Worm (Caenorhabditis elegans) whole organism, midembryonic: ENCODE data around the gene npr-19.

ENCODE experiments used
- T22C8.4 ChIP-seq: fragments of 200-800 bp; sonication (Bioruptor generic); IDR thresholded peaks from 2 replicates; pipeline ENCODE4 v1.3.6; 2022; ENCODE audit warnings: missing genetic modification characterization, missing compliant biosample characterization
- cog-1 ChIP-seq: sonication (generic microtip); optimal IDR thresholded peaks from 2 replicates; lab custom pipeline; 2016; ENCODE audit warnings: missing genetic modification characterization, missing compliant biosample characterization
- flt-1 ChIP-seq: fragments of 200-800 bp; sonication (Bioruptor generic); IDR thresholded peaks from 2 replicates; pipeline ENCODE4 v1.3.6; 2022; ENCODE audit warnings: missing genetic modification characterization, missing compliant biosample characterization
- klf-2 ChIP-seq: fragments of 200-800 bp; sonication (Bioruptor generic); conservative IDR thresholded peaks from 2 replicates; pipeline ENCODE4 v1.3.6; 2022; ENCODE audit warnings: missing genetic modification reagents, missing genetic modification characterization, missing compliant biosample characterization
- med-1 ChIP-seq: sonication (generic microtip); optimal IDR thresholded peaks from 2 replicates; lab custom pipeline; 2017; ENCODE audit warnings: missing genetic modification characterization, mild to moderate bottlenecking, missing compliant biosample characterization, antibody characterized with exemption, missing genetic modification reagents; ENCODE audit not compliant: insufficient read depth
- ref-1 ChIP-seq: fragments of 200-800 bp; sonication (Bioruptor generic); conservative IDR thresholded peaks from 2 replicates; pipeline ENCODE4 v1.3.6; 2022; ENCODE audit warnings: missing genetic modification reagents, missing genetic modification characterization, missing compliant biosample characterization
- tab-1 ChIP-seq: fragments of 200-800 bp; sonication (Bioruptor generic); IDR thresholded peaks from 2 replicates; pipeline ENCODE4 v1.3.6; 2022; ENCODE audit warnings: missing genetic modification characterization, missing compliant biosample characterization
- ztf-23 ChIP-seq: fragments of 200-800 bp; sonication (Bioruptor generic); IDR thresholded peaks from 2 replicates; pipeline ENCODE4 v1.3.6; 2022; ENCODE audit warnings: missing genetic modification reagents, missing genetic modification characterization, missing compliant biosample characterization
- ztf-29 ChIP-seq: fragments of 200-800 bp; sonication (Bioruptor generic); IDR thresholded peaks from 2 replicates; pipeline ENCODE4 v1.3.6; 2022; ENCODE audit warnings: missing genetic modification reagents, missing genetic modification characterization, missing compliant biosample characterization

ce11 chrX:726295-726694, 9.2 kb downstream of the npr-19 start:
- TF ChIP-seq T22C8.4 (GFP tag; lab: Robert Waterston, UW) = no peak
- no peak for TF ChIP-seq med-1 (GFP tag; lab: Kevin White, UChicago)
- no peak for TF ChIP-seq cog-1 (tag; lab: Kevin White, UChicago)
- no peak for TF ChIP-seq klf-2 (GFP tag; lab: Robert Waterston, UW)
- no peak for TF ChIP-seq ref-1 (GFP tag; lab: Robert Waterston, UW)
- TF ChIP-seq ztf-29 (GFP tag; lab: Robert Waterston, UW) = no peak
- no peak for TF ChIP-seq ztf-23 (GFP tag; lab: Robert Waterston, UW)
- no peak for TF ChIP-seq tab-1 (GFP tag; lab: Robert Waterston, UW)
- TF ChIP-seq flt-1 (GFP tag; lab: Robert Waterston, UW) = no peak
